Worm (Caenorhabditis elegans): ENCODE measurements around the gene Y37D8A.4.

DNA sequence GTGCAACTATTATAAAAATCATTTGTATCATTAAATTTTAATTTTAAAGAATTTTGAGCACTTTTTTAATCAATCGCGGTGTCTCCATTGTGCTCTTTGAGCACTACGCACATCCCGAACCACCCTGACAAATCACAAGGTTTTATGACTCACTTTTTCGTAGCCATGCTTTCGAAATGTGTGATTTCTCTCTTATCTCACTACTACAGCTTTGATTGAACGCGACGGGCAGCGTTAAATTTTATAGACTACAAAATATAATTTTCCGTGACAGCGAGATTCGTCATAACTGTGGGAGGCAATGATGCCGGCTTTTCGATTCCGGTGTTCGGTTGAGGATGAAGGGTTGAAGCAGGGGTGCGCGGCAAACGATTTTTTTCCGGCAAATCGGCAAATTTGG lies 10.9 kb upstream of the Y37D8A.4 start:
- TF ChIP-seq zag-1 (tag; optimal IDR thresholded peaks at IDR 0.05) (no peak), nhr-76 (tag; optimal IDR thresholded peaks at IDR 0.05) (no peak)

All from whole organism, L4 larva.